Worm (Caenorhabditis elegans) whole organism, mixed stage, embryonic: Measurements from ENCODE around the gene ncs-4.

Source experiments
- M03D4.4 ChIP-seq: sonication (generic microtip); optimal IDR thresholded peaks from 2 replicates; lab custom pipeline; 2017; ENCODE audit warnings: mild to moderate bottlenecking, missing genetic modification characterization, missing compliant biosample characterization
- blmp-1 ChIP-seq: fragments of 150-350 bp; optimal IDR thresholded peaks from 2 replicates; lab custom pipeline; 2014; ENCODE audit warnings: missing biosample characterization, missing genetic modification characterization
- cnd-1 ChIP-seq: fragments of 200-800 bp; sonication (Bioruptor generic); optimal IDR thresholded peaks from 2 replicates; lab custom pipeline; 2018; ENCODE audit warnings: mild to moderate bottlenecking, missing genetic modification characterization, missing compliant biosample characterization
- lin-13 ChIP-seq: fragments of 150-350 bp; optimal IDR thresholded peaks from 2 replicates; lab custom pipeline; 2014; ENCODE audit warnings: missing biosample characterization, missing genetic modification characterization
- lin-32 ChIP-seq: fragments of 200-800 bp; sonication (Bioruptor generic); optimal IDR thresholded peaks from 2 replicates; lab custom pipeline; 2018; ENCODE audit warnings: mild to moderate bottlenecking, missing genetic modification characterization, missing compliant biosample characterization
- lsy-2 ChIP-seq: fragments of 150-350 bp; optimal IDR thresholded peaks from 2 replicates; lab custom pipeline; 2014; ENCODE audit warnings: missing biosample characterization, missing genetic modification characterization
- mep-1 ChIP-seq: fragments of 150-350 bp; optimal IDR thresholded peaks from 2 replicates; lab custom pipeline; 2017; ENCODE audit warnings: missing biosample characterization, missing genetic modification reagents, missing genetic modification characterization, inconsistent platforms
- nhr-2 ChIP-seq: fragments of 150-350 bp; optimal IDR thresholded peaks from 2 replicates; lab custom pipeline; 2014; ENCODE audit warnings: missing biosample characterization, missing genetic modification characterization
- nhr-237 ChIP-seq: fragments of 150-350 bp; optimal IDR thresholded peaks from 2 replicates; lab custom pipeline; 2014; ENCODE audit warnings: missing biosample characterization, missing genetic modification characterization
- nhr-28 ChIP-seq: fragments of 150-350 bp; optimal IDR thresholded peaks from 2 replicates; lab custom pipeline; 2014; ENCODE audit warnings: missing biosample characterization, missing genetic modification characterization
- snpc-4 ChIP-seq: fragments of 150-350 bp; optimal IDR thresholded peaks from 2 replicates; lab custom pipeline; 2014; ENCODE audit warnings: missing biosample characterization, missing genetic modification characterization
- unc-39 ChIP-seq: fragments of 150-350 bp; optimal IDR thresholded peaks from 2 replicates; lab custom pipeline; 2014; ENCODE audit warnings: missing biosample characterization, missing genetic modification characterization
- unc-62 ChIP-seq: fragments of 150-350 bp; optimal IDR thresholded peaks from 2 replicates; lab custom pipeline; 2014; ENCODE audit warnings: missing biosample characterization, missing genetic modification reagents, missing genetic modification characterization

DNA sequence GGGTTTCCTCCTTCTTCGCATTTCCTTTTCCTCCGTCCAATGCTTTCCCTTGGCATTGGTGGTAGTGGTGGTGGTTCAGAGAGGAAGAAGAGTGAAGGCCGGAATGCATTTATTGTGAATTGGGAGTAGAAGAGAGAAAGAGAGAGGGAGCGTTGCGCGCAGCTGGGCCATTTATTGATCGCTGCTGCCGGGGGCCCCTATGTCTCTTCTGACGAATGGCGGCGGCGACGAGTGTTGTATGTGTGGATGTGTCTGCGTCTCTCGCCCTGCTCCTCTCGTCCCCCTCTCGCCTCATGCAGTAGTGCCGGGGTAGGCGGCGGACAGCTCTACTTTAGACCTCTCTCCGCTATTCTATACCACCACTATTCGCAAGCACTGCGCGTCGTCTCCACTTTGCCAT lies 29.7 kb upstream of the ncs-4 start, which contains the start of gene unc-115:
- peak; percentile 77 for TF ChIP-seq cnd-1 (tag; lab: Kevin White, UChicago)
- TF ChIP-seq lin-32 (GFP tag; lab: Kevin White, UChicago) = peak; percentile 47
- TF ChIP-seq unc-62 = peak; percentile 95
- TF ChIP-seq nhr-237 (tag; lab: Kevin White, UChicago) = no peak
- TF ChIP-seq nhr-28 (tag; lab: Kevin White, UChicago) = no peak
- TF ChIP-seq blmp-1 (tag; lab: Kevin White, UChicago) = peak; percentile 33
- TF ChIP-seq lsy-2 (tag; lab: Kevin White, UChicago) = peak; percentile 47
- no peak for TF ChIP-seq snpc-4 (tag; lab: Kevin White, UChicago)
- peak; percentile 63 for TF ChIP-seq M03D4.4 (tag; lab: Kevin White, UChicago)
- TF ChIP-seq unc-39 (tag; lab: Kevin White, UChicago) = peak; percentile 34
- TF ChIP-seq nhr-2 = no peak
- no peak for TF ChIP-seq lin-13 (tag; lab: Kevin White, UChicago)
- TF ChIP-seq mep-1 (tag; lab: Kevin White, UChicago) = peak; percentile 72
